Worm (Caenorhabditis elegans): ENCODE results near the gene gst-12.

gst-12 gene

DNA sequence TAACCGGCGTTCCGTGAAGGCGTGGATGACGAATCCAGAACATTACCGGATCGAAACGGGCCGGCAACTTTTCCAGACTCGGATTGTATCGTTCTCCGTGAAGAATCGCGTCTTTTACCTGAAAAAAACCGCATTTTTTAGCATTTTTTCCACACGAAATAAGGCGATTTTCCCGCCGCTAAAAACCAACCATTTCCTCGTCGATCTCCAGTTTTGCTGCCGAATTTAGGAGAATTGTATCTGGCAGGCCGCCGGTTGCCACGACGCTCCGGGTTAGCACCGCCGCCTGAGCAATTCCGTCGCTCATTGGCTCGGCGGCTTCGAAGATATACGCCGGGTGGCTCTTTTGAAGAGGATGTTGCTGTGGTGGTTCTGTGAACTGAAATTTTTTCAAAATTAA lies 43.5 kb downstream of the gst-12 start:
- TF ChIP-seq nhr-21 (tag; optimal IDR thresholded peaks at IDR 0.05) = no peak

DNA sequence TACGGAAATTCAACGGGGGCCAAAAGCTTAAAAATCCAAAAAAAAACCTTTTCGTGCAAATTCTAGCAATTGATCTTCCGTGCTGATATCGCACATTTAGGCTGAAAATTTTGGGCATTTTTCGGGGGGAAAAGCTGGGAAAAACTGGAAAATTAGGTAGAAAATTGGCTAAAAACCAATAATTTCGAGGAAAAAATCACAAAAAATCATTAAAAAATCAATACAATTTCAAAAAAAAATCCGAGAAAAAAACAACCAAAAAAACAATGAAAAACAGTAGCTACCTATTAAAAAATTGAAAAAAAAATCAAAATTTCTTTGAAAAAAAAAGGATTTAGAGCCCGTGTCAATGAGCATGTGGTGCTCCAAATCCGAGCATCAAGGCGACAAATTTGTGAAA lies 50.0 kb downstream of the gst-12 start, which contains the start of gene Y48E1B.3:
Y48E1B.3 (minus strand) TSS at position 101 of the 400 bp plus-strand sequence.
- TF ChIP-seq unc-55 (GFP tag; optimal IDR thresholded peaks at IDR 0.05) (no peak), nhr-10 (tag; optimal IDR thresholded peaks at IDR 0.05) (no peak), lin-39 (tag; optimal IDR thresholded peaks at IDR 0.05) (no peak), elt-3 (tag; optimal IDR thresholded peaks at IDR 0.05) (no peak), blmp-1 (tag; optimal IDR thresholded peaks at IDR 0.05; ENCODE audit: insufficient read depth) (no peak), unc-62 (GFP tag; optimal IDR thresholded peaks at IDR 0.05) (no peak), skn-1 (tag; optimal IDR thresholded peaks at IDR 0.05) (no peak), sma-3 (GFP tag; optimal IDR thresholded peaks at IDR 0.05) (no peak), sem-4 (tag; optimal IDR thresholded peaks at IDR 0.05) (no peak), zag-1 (tag; optimal IDR thresholded peaks at IDR 0.05) (no peak), mdl-1 (tag; optimal IDR thresholded peaks at IDR 0.05) (no peak), sma-9 (GFP tag; optimal IDR thresholded peaks at IDR 0.05) (no peak), sma-9 (tag; optimal IDR thresholded peaks at IDR 0.05) (no peak), F13H6.1 (tag; optimal IDR thresholded peaks at IDR 0.05) (no peak), lin-13 (GFP tag; optimal IDR thresholded peaks at IDR 0.05) (no peak), lin-11 (tag; optimal IDR thresholded peaks at IDR 0.05) (no peak), lsy-2 (tag; optimal IDR thresholded peaks at IDR 0.05) (no peak), nhr-12 (tag; optimal IDR thresholded peaks at IDR 0.05) (no peak), ceh-16 (tag; optimal IDR thresholded peaks at IDR 0.05) (no peak)

Measured in whole organism, L2 larva.